Worm (Caenorhabditis elegans): ENCODE measurements around the gene dpy-31.
A peak's percentile ranks its signal among the peaks of the same experiment; 100 is the strongest.

- TF ChIP-seq ceh-79 (tag; optimal IDR thresholded peaks at IDR 0.05) (no peak), attf-5 (GFP tag; optimal IDR thresholded peaks at IDR 0.05) (peak; percentile 47), nfyb-1 (GFP tag; IDR thresholded peaks at IDR 0.05) (0 out of 2 replicates have a peak, but pooled peaks have one; percentile 11), nfya-1 (tag; optimal IDR thresholded peaks at IDR 0.05; ENCODE audit: borderline replicate concordance, insufficient read depth) (no peak), cebp-2 (GFP tag; IDR thresholded peaks at IDR 0.05) (no peak)
These were observed 35.1 kb upstream of the dpy-31 start for ce11 chrIII:7166664-7167567.
